Worm (Caenorhabditis elegans) whole organism, L4 larva: ENCODE measurements around the gene ZC196.9.

Source experiments
- F10B5.3 ChIP-seq: sonication (generic microtip); optimal IDR thresholded peaks from 2 replicates; lab custom pipeline; 2016; ENCODE audit warnings: mild to moderate bottlenecking, missing genetic modification characterization, missing compliant biosample characterization
- ama-1 ChIP-seq: fragments of 150-350 bp; optimal IDR thresholded peaks from 2 replicates; lab custom pipeline; 2014; ENCODE audit warnings: inconsistent platforms, mixed read lengths
- attf-4 ChIP-seq: sonication (generic microtip); optimal IDR thresholded peaks from 3 replicates; lab custom pipeline; 2017; ENCODE audit warnings: missing biosample characterization, missing genetic modification characterization
- daf-16 ChIP-seq, 3 experiments: sonication (generic microtip); optimal IDR thresholded peaks; 2 replicates each; lab custom pipeline; 2016 to 2017; ENCODE audit warnings: missing genetic modification characterization in 3 of 3, missing genetic modification reagents in 3 of 3, mild to moderate bottlenecking in 2 of 3, missing compliant biosample characterization in 2 of 3, missing biosample characterization in 1 of 3, moderate library complexity in 1 of 3
- dve-1 ChIP-seq: sonication (generic microtip); optimal IDR thresholded peaks from 2 replicates; lab custom pipeline; 2017; ENCODE audit warnings: antibody characterized with exemption, mild to moderate bottlenecking, missing genetic modification characterization, missing compliant biosample characterization; ENCODE audit not compliant: insufficient read depth
- lin-13 ChIP-seq: fragments of 150-350 bp; optimal IDR thresholded peaks from 2 replicates; lab custom pipeline; 2014; ENCODE audit warnings: missing biosample characterization, missing genetic modification reagents, missing genetic modification characterization
- lir-3 ChIP-seq: sonication (generic microtip); optimal IDR thresholded peaks from 2 replicates; lab custom pipeline; 2016; ENCODE audit warnings: mild to moderate bottlenecking, missing genetic modification characterization, missing compliant biosample characterization
- nhr-102 ChIP-seq: sonication (generic microtip); optimal IDR thresholded peaks from 2 replicates; lab custom pipeline; 2016; ENCODE audit warnings: mild to moderate bottlenecking, missing genetic modification characterization, moderate library complexity, missing compliant biosample characterization
- nhr-237 ChIP-seq: sonication (generic microtip); optimal IDR thresholded peaks from 2 replicates; lab custom pipeline; 2017; ENCODE audit warnings: missing biosample characterization, missing genetic modification characterization
- unc-39 ChIP-seq: sonication (generic microtip); optimal IDR thresholded peaks from 2 replicates; lab custom pipeline; 2017; ENCODE audit warnings: missing biosample characterization, missing genetic modification characterization
- zip-11 ChIP-seq: fragments of 200-800 bp; sonication (Bioruptor generic); IDR thresholded peaks from 2 replicates; pipeline ENCODE4 v1.3.6; 2022; ENCODE audit warnings: missing genetic modification characterization, missing compliant biosample characterization

- TF ChIP-seq unc-39 (tag; lab: Kevin White, UChicago) = no peak
- peak; percentile 55 for TF ChIP-seq dve-1 (tag; lab: Kevin White, UChicago)
- TF ChIP-seq ama-1 (lab: Kevin White, UChicago) = no peak
- no peak for TF ChIP-seq F10B5.3 (tag; lab: Kevin White, UChicago)
- TF ChIP-seq nhr-237 (tag; lab: Kevin White, UChicago) = no peak
- no peak for TF ChIP-seq attf-4 (tag; lab: Kevin White, UChicago)
- no peak for TF ChIP-seq daf-16 (GFP tag; optimal IDR thresholded peaks at IDR 0.05; lab: Kevin White, UChicago)
- TF ChIP-seq daf-16 (tag; optimal IDR thresholded peaks at IDR 0.05; lab: Kevin White, UChicago) = peak; percentile 92
- TF ChIP-seq zip-11 = no peak
- TF ChIP-seq lir-3 (tag; lab: Kevin White, UChicago) = no peak
- TF ChIP-seq nhr-102 = no peak
- no peak for TF ChIP-seq lin-13 (GFP tag; lab: Kevin White, UChicago)
Observed at ce11 chrV:8767493-8767892, 40.5 kb upstream of the ZC196.9 start.
